Worm (Caenorhabditis elegans) whole organism, L3 larva: ENCODE data around the gene gst-8.

Experiments used
- elt-3 ChIP-seq, 3 experiments: fragments of 150-350 bp in 1 of 3; sonication (generic microtip) in 2 of 3; optimal IDR thresholded peaks; 2 replicates in 2 of 3; 4 replicates in 1 of 3; lab custom pipeline; 2014 to 2017; ENCODE audit warnings: missing biosample characterization in 3 of 3, missing genetic modification characterization in 3 of 3
- fkh-10 ChIP-seq: sonication (generic microtip); optimal IDR thresholded peaks from 2 replicates; lab custom pipeline; 2017; ENCODE audit warnings: missing biosample characterization, missing genetic modification reagents, missing genetic modification characterization
- jun-1 ChIP-seq: fragments of 150-350 bp; optimal IDR thresholded peaks from 2 replicates; lab custom pipeline; 2014; ENCODE audit warnings: missing biosample characterization, missing genetic modification reagents, missing genetic modification characterization
- lsy-12 ChIP-seq: sonication (generic microtip); optimal IDR thresholded peaks from 2 replicates; lab custom pipeline; 2016; ENCODE audit warnings: mild to moderate bottlenecking, missing genetic modification characterization, missing compliant biosample characterization
- mdl-1 ChIP-seq: fragments of 150-350 bp; optimal IDR thresholded peaks from 2 replicates; lab custom pipeline; 2014; ENCODE audit warnings: missing biosample characterization, missing genetic modification characterization
- nfya-1 ChIP-seq: sonication (generic microtip); optimal IDR thresholded peaks from 2 replicates; lab custom pipeline; 2017; ENCODE audit warnings: missing genetic modification characterization, mild to moderate bottlenecking, missing compliant biosample characterization, antibody characterized with exemption, moderate library complexity; ENCODE audit not compliant: insufficient read depth
- nhr-237 ChIP-seq: fragments of 150-350 bp; optimal IDR thresholded peaks from 2 replicates; lab custom pipeline; 2014; ENCODE audit warnings: missing biosample characterization, missing genetic modification characterization
- nhr-67 ChIP-seq: fragments of 150-350 bp; optimal IDR thresholded peaks from 2 replicates; lab custom pipeline; 2014; ENCODE audit warnings: missing biosample characterization, missing genetic modification characterization
- pha-4 ChIP-seq: fragments of 150-350 bp; optimal IDR thresholded peaks from 2 replicates; lab custom pipeline; 2014; ENCODE audit warnings: missing biosample characterization, missing genetic modification reagents, missing genetic modification characterization
- pqm-1 ChIP-seq: fragments of 150-350 bp; optimal IDR thresholded peaks from 2 replicates; lab custom pipeline; 2017; ENCODE audit warnings: missing biosample characterization, missing genetic modification characterization, inconsistent platforms
- snpc-4 ChIP-seq: fragments of 150-350 bp; optimal IDR thresholded peaks from 2 replicates; lab custom pipeline; 2014; ENCODE audit warnings: missing biosample characterization, missing genetic modification characterization
- tbx-2 ChIP-seq: sonication (generic microtip); optimal IDR thresholded peaks from 2 replicates; lab custom pipeline; 2016; ENCODE audit warnings: mild to moderate bottlenecking, missing genetic modification characterization, missing compliant biosample characterization
- ztf-11 ChIP-seq: fragments of 150-350 bp; optimal IDR thresholded peaks from 2 replicates; lab custom pipeline; 2014; ENCODE audit warnings: missing biosample characterization, missing genetic modification characterization

ce11 chrII:4920608-4921007 lies 37.1 kb downstream of the gst-8 start:
- TF ChIP-seq elt-3 (tag; optimal IDR thresholded peaks at IDR 0.05; lab: Kevin White, UChicago) (no peak), snpc-4 (tag; lab: Kevin White, UChicago) (no peak), jun-1 (no peak), lsy-12 (no peak), nhr-67 (tag; lab: Kevin White, UChicago) (no peak), fkh-10 (GFP tag; lab: Kevin White, UChicago) (no peak), nhr-237 (tag; lab: Kevin White, UChicago) (no peak), tbx-2 (tag; lab: Kevin White, UChicago) (no peak), nfya-1 (no peak), pha-4 (tag; lab: Kevin White, UChicago) (no peak), pqm-1 (tag; lab: Kevin White, UChicago) (peak; percentile 32), ztf-11 (tag; lab: Kevin White, UChicago) (no peak), mdl-1 (tag; lab: Kevin White, UChicago) (no peak)
